Fruit fly (Drosophila melanogaster) whole organism, embryonic: ENCODE measurements around the gene TFAM.

Experiments
- Bgb ChIP-seq: fragments of 200-800 bp; sonication (Bioruptor generic); IDR thresholded peaks from 2 replicates; pipeline ENCODE4 v1.3.6; 2022; ENCODE audit warnings: missing biosample characterization, missing genetic modification characterization; ENCODE audit not compliant: partially characterized antibody
- Blimp-1 ChIP-seq: fragments of 200-800 bp; sonication (Bioruptor generic); optimal IDR thresholded peaks from 3 replicates; lab custom pipeline; 2018; ENCODE audit warnings: missing biosample characterization, missing genetic modification characterization, mild to moderate bottlenecking, moderate library complexity, missing genetic modification reagents
- C15 ChIP-seq: fragments of 200-800 bp; sonication (Bioruptor generic); IDR thresholded peaks from 3 replicates; pipeline ENCODE4 v1.3.6; 2022; ENCODE audit warnings: missing biosample characterization, missing genetic modification characterization
- CG11723 ChIP-seq: fragments of 200-800 bp; sonication (Bioruptor generic); optimal IDR thresholded peaks from 2 replicates; lab custom pipeline; 2017; ENCODE audit warnings: missing biosample characterization, mild to moderate bottlenecking, missing genetic modification characterization
- CG13296 ChIP-seq: fragments of 200-800 bp; sonication (Bioruptor generic); optimal IDR thresholded peaks from 3 replicates; lab custom pipeline; 2018; ENCODE audit warnings: missing biosample characterization, mild to moderate bottlenecking, missing genetic modification characterization
- CG17361 ChIP-seq: fragments of 200-800 bp; sonication (Bioruptor generic); IDR thresholded peaks from 3 replicates; pipeline ENCODE4 v1.3.6; 2022; ENCODE audit warnings: missing biosample characterization, missing genetic modification characterization
- CG17912 ChIP-seq: fragments of 200-800 bp; sonication (Bioruptor generic); optimal IDR thresholded peaks from 2 replicates; lab custom pipeline; 2018; ENCODE audit warnings: missing biosample characterization, mild to moderate bottlenecking, missing genetic modification characterization
- CG1832 ChIP-seq: fragments of 200-800 bp; sonication (Bioruptor generic); optimal IDR thresholded peaks from 2 replicates; lab custom pipeline; 2017; ENCODE audit warnings: missing biosample characterization, mild to moderate bottlenecking, missing genetic modification characterization, inconsistent platforms
- CG18764 ChIP-seq: fragments of 200-800 bp; sonication (Bioruptor generic); optimal IDR thresholded peaks from 3 replicates; lab custom pipeline; 2016; ENCODE audit warnings: missing biosample characterization, missing genetic modification characterization
- CG3838 ChIP-seq: fragments of 200-800 bp; sonication (Bioruptor generic); optimal IDR thresholded peaks from 3 replicates; lab custom pipeline; 2016; ENCODE audit warnings: missing biosample characterization, missing genetic modification characterization
- CG4360 ChIP-seq: fragments of 200-800 bp; sonication (Bioruptor generic); IDR thresholded peaks from 2 replicates; pipeline ENCODE4 v1.3.6; 2022; ENCODE audit warnings: missing biosample characterization, missing genetic modification characterization
- CG43689 ChIP-seq: fragments of 200-800 bp; sonication (Bioruptor generic); IDR thresholded peaks from 2 replicates; pipeline ENCODE4 v1.3.6; 2022; ENCODE audit warnings: missing biosample characterization, missing genetic modification characterization
- CG4617 ChIP-seq: fragments of 200-800 bp; sonication (Bioruptor generic); optimal IDR thresholded peaks from 3 replicates; lab custom pipeline; 2016; ENCODE audit warnings: missing biosample characterization, missing genetic modification characterization, borderline replicate concordance
- CG5953 ChIP-seq: fragments of 200-800 bp; sonication (Bioruptor generic); IDR thresholded peaks from 2 replicates; pipeline ENCODE4 v1.3.6; 2022; ENCODE audit warnings: missing biosample characterization, missing genetic modification characterization
- CG7357 ChIP-seq: fragments of 200-800 bp; sonication (Bioruptor generic); IDR thresholded peaks from 3 replicates; pipeline ENCODE4 v1.3.6; 2022; ENCODE audit warnings: missing biosample characterization, missing genetic modification characterization
- CG7786 ChIP-seq: fragments of 200-800 bp; sonication (Bioruptor generic); optimal IDR thresholded peaks from 2 replicates; lab custom pipeline; 2016; ENCODE audit warnings: missing biosample characterization, missing genetic modification characterization
- CG8290 ChIP-seq, 3 experiments: fragments of 200-800 bp; sonication (Bioruptor generic); optimal IDR thresholded peaks; 2 replicates each; lab custom pipeline; 2016 to 2019; ENCODE audit warnings: missing biosample characterization in 3 of 3, missing genetic modification characterization in 3 of 3, mild to moderate bottlenecking in 2 of 3, moderate library complexity in 1 of 3
- D19A ChIP-seq: fragments of 200-800 bp; optimal IDR thresholded peaks from 3 replicates; lab custom pipeline; 2019; ENCODE audit warnings: missing biosample characterization, mild to moderate bottlenecking, missing genetic modification characterization, moderate library complexity
- Dip2 ChIP-seq: fragments of 200-800 bp; sonication (Bioruptor generic); IDR thresholded peaks from 2 replicates; pipeline ENCODE4 v1.3.6; 2022; ENCODE audit warnings: missing biosample characterization, missing genetic modification characterization
- Dref ChIP-seq: fragments of 200-800 bp; sonication (Bioruptor generic); IDR thresholded peaks from 2 replicates; pipeline ENCODE4 v1.3.6; 2022; ENCODE audit warnings: missing biosample characterization, missing genetic modification characterization
- Elba2 ChIP-seq: fragments of 200-800 bp; sonication (Bioruptor generic); optimal IDR thresholded peaks from 3 replicates; lab custom pipeline; 2016; ENCODE audit warnings: missing biosample characterization, missing genetic modification characterization
- Ets65A ChIP-seq: fragments of 200-800 bp; sonication (Bioruptor generic); peaks from one replicate; lab custom pipeline; 2016; ENCODE audit warnings: missing biosample characterization, missing genetic modification characterization
- HLH54F ChIP-seq: fragments of 200-800 bp; sonication (Bioruptor generic); optimal IDR thresholded peaks from 3 replicates; lab custom pipeline; 2016; ENCODE audit warnings: missing biosample characterization, missing genetic modification characterization
- HmgZ ChIP-seq: fragments of 200-800 bp; sonication (Bioruptor generic); optimal IDR thresholded peaks from 2 replicates; lab custom pipeline; 2018; ENCODE audit warnings: missing biosample characterization, mild to moderate bottlenecking, missing genetic modification characterization
- Hsf ChIP-seq: fragments of 200-800 bp; sonication (Bioruptor generic); optimal IDR thresholded peaks from 3 replicates; lab custom pipeline; 2016; ENCODE audit warnings: missing biosample characterization, missing genetic modification characterization
- Med ChIP-seq: fragments of 200-800 bp; sonication (Bioruptor generic); peaks from one replicate; lab custom pipeline; 2016; ENCODE audit warnings: missing biosample characterization, missing genetic modification characterization, mild to moderate bottlenecking, inconsistent platforms, moderate library complexity
- Spps ChIP-seq: fragments of 200-800 bp; sonication (Bioruptor generic); optimal IDR thresholded peaks from 2 replicates; lab custom pipeline; 2018; ENCODE audit warnings: missing biosample characterization, mild to moderate bottlenecking, missing genetic modification characterization
- Sry-δ ChIP-seq: fragments of 200-800 bp; sonication (Bioruptor generic); optimal IDR thresholded peaks from 2 replicates; lab custom pipeline; 2016; ENCODE audit warnings: missing biosample characterization, missing genetic modification characterization
- Stat92E ChIP-seq, 3 experiments: fragments of >200 bp in 2 of 3; fragments of 200-800 bp in 1 of 3; sonication (Bioruptor generic) in 1 of 3; optimal IDR thresholded peaks; 2 replicates each; lab custom pipeline; 2017 to 2019; ENCODE audit warnings: missing biosample characterization in 3 of 3, missing genetic modification characterization in 3 of 3, mild to moderate bottlenecking in 1 of 3, moderate library complexity in 1 of 3
- Trl ChIP-seq, 3 experiments: fragments of >200 bp in 2 of 3; fragments of 200-800 bp in 1 of 3; sonication (Bioruptor generic) in 1 of 3; optimal IDR thresholded peaks; 2 replicates in 1 of 3; 3 replicates in 2 of 3; lab custom pipeline; 2016 to 2017; ENCODE audit warnings: missing biosample characterization in 1 of 3, missing genetic modification characterization in 1 of 3
- ase ChIP-seq: fragments of 200-800 bp; sonication (Bioruptor generic); IDR thresholded peaks from 3 replicates; pipeline ENCODE4 v1.3.6; 2022; ENCODE audit warnings: missing biosample characterization, missing genetic modification characterization
- bigmax ChIP-seq: fragments of 200-800 bp; sonication (Bioruptor generic); optimal IDR thresholded peaks from 2 replicates; lab custom pipeline; 2018; ENCODE audit warnings: missing biosample characterization, mild to moderate bottlenecking, missing genetic modification characterization
- dmrt11E ChIP-seq: fragments of 200-800 bp; sonication (Bioruptor generic); optimal IDR thresholded peaks from 3 replicates; lab custom pipeline; 2018; ENCODE audit warnings: missing biosample characterization, mild to moderate bottlenecking, missing genetic modification characterization, moderate library complexity
- grn ChIP-seq: fragments of 200-800 bp; sonication (Bioruptor generic); optimal IDR thresholded peaks from 3 replicates; lab custom pipeline; 2017; ENCODE audit warnings: missing biosample characterization, missing genetic modification characterization
- h ChIP-seq: fragments of >200 bp; optimal IDR thresholded peaks from 2 replicates; lab custom pipeline; 2017
- hbn ChIP-seq: fragments of 200-800 bp; sonication (Bioruptor generic); IDR thresholded peaks from 2 replicates; pipeline ENCODE4 v1.3.6; 2022; ENCODE audit warnings: missing biosample characterization, missing genetic modification characterization; ENCODE audit not compliant: partially characterized antibody
- ind ChIP-seq: fragments of 200-800 bp; sonication (Bioruptor generic); optimal IDR thresholded peaks from 3 replicates; lab custom pipeline; 2016; ENCODE audit warnings: missing biosample characterization, missing genetic modification characterization
- jing ChIP-seq: fragments of 200-800 bp; sonication (Bioruptor generic); optimal IDR thresholded peaks from 2 replicates; lab custom pipeline; 2018; ENCODE audit warnings: missing biosample characterization, mild to moderate bottlenecking, missing genetic modification characterization
- luna ChIP-seq: fragments of 200-800 bp; sonication (Bioruptor generic); optimal IDR thresholded peaks from 2 replicates; lab custom pipeline; 2016; ENCODE audit warnings: missing biosample characterization, missing genetic modification characterization
- maf-S ChIP-seq: fragments of 200-800 bp; sonication (Bioruptor generic); optimal IDR thresholded peaks from 2 replicates; lab custom pipeline; 2016; ENCODE audit warnings: missing biosample characterization, missing genetic modification characterization
- mirr ChIP-seq: fragments of 200-800 bp; sonication (Bioruptor generic); optimal IDR thresholded peaks from 3 replicates; lab custom pipeline; 2018; ENCODE audit warnings: missing biosample characterization, mild to moderate bottlenecking, missing genetic modification characterization
- pita ChIP-seq: fragments of 200-800 bp; sonication (Bioruptor generic); optimal IDR thresholded peaks from 2 replicates; lab custom pipeline; 2017; ENCODE audit warnings: missing biosample characterization, mild to moderate bottlenecking, missing genetic modification characterization
- run ChIP-seq: fragments of 200-800 bp; sonication (Bioruptor generic); optimal IDR thresholded peaks from 3 replicates; lab custom pipeline; 2018; ENCODE audit warnings: missing biosample characterization, mild to moderate bottlenecking, missing genetic modification characterization
- scrt ChIP-seq: fragments of 200-800 bp; sonication (Bioruptor generic); optimal IDR thresholded peaks from 2 replicates; lab custom pipeline; 2018; ENCODE audit warnings: missing biosample characterization, mild to moderate bottlenecking, missing genetic modification characterization, moderate library complexity
- sima ChIP-seq: fragments of 200-800 bp; sonication (Bioruptor generic); optimal IDR thresholded peaks from 2 replicates; lab custom pipeline; 2016; ENCODE audit warnings: missing biosample characterization, missing genetic modification characterization
- stc ChIP-seq: fragments of 200-800 bp; sonication (Bioruptor generic); IDR thresholded peaks from 2 replicates; pipeline ENCODE4 v1.3.6; 2022; ENCODE audit warnings: missing biosample characterization, missing genetic modification characterization
- tio ChIP-seq: fragments of 200-800 bp; sonication (Bioruptor generic); optimal IDR thresholded peaks from 2 replicates; lab custom pipeline; 2017; ENCODE audit warnings: missing biosample characterization, missing genetic modification characterization, inconsistent platforms
- usp ChIP-seq: fragments of >200 bp; optimal IDR thresholded peaks from 2 replicates; lab custom pipeline; 2017; ENCODE audit warnings: missing biosample characterization, missing genetic modification characterization

Gene TFAM

dm6 chr3R:20576789-20577188 is at the start of gene TFAM, which contains the start of gene CG5412 (continued):
- TF ChIP-seq stc (GFP tag; lab: Robert Waterston, UW) = no peak
- TF ChIP-seq CG7357 (GFP tag; lab: Robert Waterston, UW) = no peak
- no peak for TF ChIP-seq maf-S (GFP tag; lab: Kevin White, UChicago)
- no peak for TF ChIP-seq C15 (GFP tag; lab: Robert Waterston, UW)
- no peak for TF ChIP-seq CG7786
- no peak for TF ChIP-seq mirr (GFP tag; lab: Kevin White, UChicago)
- TF ChIP-seq Spps (tag; lab: Kevin White, UChicago) = no peak
- no peak for TF ChIP-seq usp
- TF ChIP-seq HmgZ = no peak
- no peak for TF ChIP-seq Bgb (GFP tag; lab: Robert Waterston, UW)
- TF ChIP-seq Sry-δ = peak; percentile 83
- TF ChIP-seq tio = no peak
- no peak for TF ChIP-seq run (tag; lab: Kevin White, UChicago)
- peak; percentile 75 for TF ChIP-seq Dref (GFP tag; lab: Robert Waterston, UW)
- no peak for TF ChIP-seq CG13296 (GFP tag; lab: Kevin White, UChicago)
- peak; percentile 85 for TF ChIP-seq CG4617 (GFP tag; lab: Kevin White, UChicago)
- no peak for TF ChIP-seq HLH54F
- TF ChIP-seq CG1832 (GFP tag; lab: Kevin White, UChicago) = no peak
- TF ChIP-seq CG18764 = no peak
- TF ChIP-seq CG17361 (GFP tag; lab: Robert Waterston, UW) = no peak
- no peak for TF ChIP-seq CG11723 (GFP tag; lab: Kevin White, UChicago)
- no peak for TF ChIP-seq dmrt11E (tag; lab: Kevin White, UChicago)

- TF ChIP-seq CG43689 (GFP tag; lab: Robert Waterston, UW) = peak; percentile 8; the same call in 1 of the 2 replicates
- TF ChIP-seq Ets65A (GFP tag; lab: Kevin White, UChicago) = peak; percentile 76
- TF ChIP-seq grn = no peak
- TF ChIP-seq Med (GFP tag; lab: Kevin White, UChicago) = peak; percentile 51
Observed at dm6 chr3R:20626123-20626522, 49.3 kb upstream of the TFAM start.

- TF ChIP-seq Dip2 (GFP tag; lab: Robert Waterston, UW) = no peak
- TF ChIP-seq ase = 0 out of 3 replicates have a peak, but pooled peaks have one; percentile 19
- TF ChIP-seq CG5953 = no peak
- no peak for TF ChIP-seq sima (GFP tag; lab: Kevin White, UChicago)
- TF ChIP-seq hbn (GFP tag; lab: Robert Waterston, UW) = no peak
- TF ChIP-seq CG8290 (GFP tag; optimal IDR thresholded peaks at IDR 0.05; lab: Kevin White, UChicago) = no peak
- TF ChIP-seq CG8290 (tag; optimal IDR thresholded peaks at IDR 0.05; lab: Kevin White, UChicago) = no peak
- no peak for TF ChIP-seq pita (GFP tag; lab: Kevin White, UChicago)
- no peak for TF ChIP-seq Blimp-1
- no peak for TF ChIP-seq D19A (tag; lab: Kevin White, UChicago)
- TF ChIP-seq jing (GFP tag; lab: Kevin White, UChicago) = no peak
- no peak for TF ChIP-seq h (lab: Kevin White, UChicago)
- no peak for TF ChIP-seq ind (GFP tag; lab: Kevin White, UChicago)
- peak in 1 of 2 experiments; percentile 12 for TF ChIP-seq Trl (optimal IDR thresholded peaks at IDR 0.05; lab: Kevin White, UChicago)
- TF ChIP-seq Trl (GFP tag; optimal IDR thresholded peaks at IDR 0.05; lab: Kevin White, UChicago) = no peak
- no peak for TF ChIP-seq CG17912 (GFP tag; lab: Kevin White, UChicago)
- peak; percentile 98 for TF ChIP-seq CG4360 (GFP tag; lab: Robert Waterston, UW)
- peak; percentile 52 for TF ChIP-seq Elba2 (GFP tag; lab: Kevin White, UChicago)
- no peak for TF ChIP-seq scrt
- no peak for TF ChIP-seq luna
- no peak for TF ChIP-seq Hsf (GFP tag; lab: Kevin White, UChicago)
- TF ChIP-seq Stat92E (GFP tag; optimal IDR thresholded peaks at IDR 0.05; lab: Kevin White, UChicago) = no peak
- no peak for TF ChIP-seq bigmax (GFP tag; lab: Kevin White, UChicago)
- no peak for TF ChIP-seq CG3838 (GFP tag; lab: Kevin White, UChicago)
Observed at dm6 chr3R:20622297-20623168, 45.7 kb upstream of the TFAM start.
